Worm (Caenorhabditis elegans): ENCODE results near the gene cnc-10.
A peak's percentile ranks its signal among the peaks of the same experiment; 100 is the strongest.

cnc-10 gene

ce11 chrV:11196631-11197258, 13.7 kb downstream of the cnc-10 start (continued):
- TF ChIP-seq lsy-2 (tag; optimal IDR thresholded peaks at IDR 0.05): no peak
- TF ChIP-seq crh-2 (tag; optimal IDR thresholded peaks at IDR 0.05): peak; percentile 45
- no peak for TF ChIP-seq lin-39 (tag; optimal IDR thresholded peaks at IDR 0.05)

ce11 chrV:11198094-11198493, 15.1 kb downstream of the cnc-10 start:
- TF ChIP-seq ceh-16 (tag; optimal IDR thresholded peaks at IDR 0.05) (peak; percentile 53), blmp-1 (tag; optimal IDR thresholded peaks at IDR 0.05; ENCODE audit: insufficient read depth) (peak; percentile 67), nhr-23 (tag; optimal IDR thresholded peaks at IDR 0.05) (no peak)

- no peak for TF ChIP-seq nhr-10 (tag; optimal IDR thresholded peaks at IDR 0.05)
These were observed 16.5 kb downstream of the cnc-10 start for ce11 chrV:11199497-11199896.

- TF ChIP-seq elt-1 (tag; optimal IDR thresholded peaks at IDR 0.05) (no peak), ztf-4 (tag; optimal IDR thresholded peaks at IDR 0.05) (no peak), gmeb-1 (tag; optimal IDR thresholded peaks at IDR 0.05) (no peak), nhr-23 (tag; optimal IDR thresholded peaks at IDR 0.05) (no peak), sma-3 (GFP tag; optimal IDR thresholded peaks at IDR 0.05) (no peak), ama-1 (optimal IDR thresholded peaks at IDR 0.05) (no peak), ZK546.5 (tag; optimal IDR thresholded peaks at IDR 0.05) (no peak), nhr-10 (tag; optimal IDR thresholded peaks at IDR 0.05) (no peak), nhr-77 (tag; optimal IDR thresholded peaks at IDR 0.05) (no peak), snpc-4 (tag; optimal IDR thresholded peaks at IDR 0.05) (no peak), nhr-21 (tag; optimal IDR thresholded peaks at IDR 0.05) (no peak), lin-39 (tag; optimal IDR thresholded peaks at IDR 0.05) (no peak), sma-9 (GFP tag; optimal IDR thresholded peaks at IDR 0.05) (no peak), sma-9 (tag; optimal IDR thresholded peaks at IDR 0.05) (no peak), lsy-2 (tag; optimal IDR thresholded peaks at IDR 0.05) (no peak), aly-2 (tag; optimal IDR thresholded peaks at IDR 0.05) (no peak), skn-1 (tag; optimal IDR thresholded peaks at IDR 0.05) (no peak), C34F6.9 (tag; optimal IDR thresholded peaks at IDR 0.05) (no peak), ztf-1 (GFP tag; conservative IDR thresholded peaks at IDR 0.05) (no peak), F13H6.1 (tag; optimal IDR thresholded peaks at IDR 0.05) (no peak), nhr-25 (tag; optimal IDR thresholded peaks at IDR 0.05) (no peak)
These were observed 17.3 kb downstream of the cnc-10 start, which contains the start of gene K10D6.3 for ce11 chrV:11200316-11200715. Gene K10D6.3 (plus strand): TSS chrV:11200616.

ce11 chrV:11201826-11202565, 19.0 kb downstream of the cnc-10 start, which contains the start of gene K10D6.4:
Gene K10D6.4 (plus strand): TSS chrV:11201925.
- TF ChIP-seq nhr-129 (tag; optimal IDR thresholded peaks at IDR 0.05): no peak
- TF ChIP-seq unc-39 (tag; optimal IDR thresholded peaks at IDR 0.05): no peak
- TF ChIP-seq F13H6.1 (tag; optimal IDR thresholded peaks at IDR 0.05): no peak
- no peak for TF ChIP-seq sma-3 (GFP tag; optimal IDR thresholded peaks at IDR 0.05)
- no peak for TF ChIP-seq Y55F3AM.14 (GFP tag; optimal IDR thresholded peaks at IDR 0.05)
- peak; percentile 5 for TF ChIP-seq lin-11 (tag; optimal IDR thresholded peaks at IDR 0.05)
- TF ChIP-seq fos-1 (tag; optimal IDR thresholded peaks at IDR 0.05): peak; percentile 47
- TF ChIP-seq mab-5 (tag; optimal IDR thresholded peaks at IDR 0.05): no peak
- TF ChIP-seq sem-4 (tag; optimal IDR thresholded peaks at IDR 0.05): no peak
- no peak for TF ChIP-seq elt-3 (tag; optimal IDR thresholded peaks at IDR 0.05)

- no peak for TF ChIP-seq lsy-2 (tag; optimal IDR thresholded peaks at IDR 0.05)
- TF ChIP-seq ama-1 (optimal IDR thresholded peaks at IDR 0.05): no peak
- TF ChIP-seq C34F6.9 (tag; optimal IDR thresholded peaks at IDR 0.05): no peak
- TF ChIP-seq dmd-4 (tag; optimal IDR thresholded peaks at IDR 0.05): no peak
- no peak for TF ChIP-seq nhr-6 (tag; optimal IDR thresholded peaks at IDR 0.05)
- TF ChIP-seq snpc-4 (tag; optimal IDR thresholded peaks at IDR 0.05): no peak
- no peak for TF ChIP-seq F13H6.1 (tag; optimal IDR thresholded peaks at IDR 0.05)
- TF ChIP-seq zag-1 (tag; optimal IDR thresholded peaks at IDR 0.05): no peak
- no peak for TF ChIP-seq nhr-129 (tag; optimal IDR thresholded peaks at IDR 0.05)
- no peak for TF ChIP-seq R02D3.7 (tag; optimal IDR thresholded peaks at IDR 0.05)
- TF ChIP-seq sem-4 (tag; optimal IDR thresholded peaks at IDR 0.05): no peak
- no peak for TF ChIP-seq Y55F3AM.14 (GFP tag; optimal IDR thresholded peaks at IDR 0.05)
- no peak for TF ChIP-seq ztf-1 (GFP tag; conservative IDR thresholded peaks at IDR 0.05)
- no peak for TF ChIP-seq nhr-237 (tag; optimal IDR thresholded peaks at IDR 0.05)
- TF ChIP-seq gmeb-1 (tag; optimal IDR thresholded peaks at IDR 0.05): no peak
- no peak for TF ChIP-seq sma-9 (GFP tag; optimal IDR thresholded peaks at IDR 0.05)
- no peak for TF ChIP-seq sma-9 (tag; optimal IDR thresholded peaks at IDR 0.05)
- TF ChIP-seq nhr-77 (tag; optimal IDR thresholded peaks at IDR 0.05): no peak
- TF ChIP-seq nhr-11 (tag; optimal IDR thresholded peaks at IDR 0.05): no peak
These were observed 21.4 kb downstream of the cnc-10 start for ce11 chrV:11204452-11204851.

Measured in whole organism, L2 larva.